Fruit fly (Drosophila melanogaster): ENCODE results near the gene CheB93a.

The CheB93a gene

DNA sequence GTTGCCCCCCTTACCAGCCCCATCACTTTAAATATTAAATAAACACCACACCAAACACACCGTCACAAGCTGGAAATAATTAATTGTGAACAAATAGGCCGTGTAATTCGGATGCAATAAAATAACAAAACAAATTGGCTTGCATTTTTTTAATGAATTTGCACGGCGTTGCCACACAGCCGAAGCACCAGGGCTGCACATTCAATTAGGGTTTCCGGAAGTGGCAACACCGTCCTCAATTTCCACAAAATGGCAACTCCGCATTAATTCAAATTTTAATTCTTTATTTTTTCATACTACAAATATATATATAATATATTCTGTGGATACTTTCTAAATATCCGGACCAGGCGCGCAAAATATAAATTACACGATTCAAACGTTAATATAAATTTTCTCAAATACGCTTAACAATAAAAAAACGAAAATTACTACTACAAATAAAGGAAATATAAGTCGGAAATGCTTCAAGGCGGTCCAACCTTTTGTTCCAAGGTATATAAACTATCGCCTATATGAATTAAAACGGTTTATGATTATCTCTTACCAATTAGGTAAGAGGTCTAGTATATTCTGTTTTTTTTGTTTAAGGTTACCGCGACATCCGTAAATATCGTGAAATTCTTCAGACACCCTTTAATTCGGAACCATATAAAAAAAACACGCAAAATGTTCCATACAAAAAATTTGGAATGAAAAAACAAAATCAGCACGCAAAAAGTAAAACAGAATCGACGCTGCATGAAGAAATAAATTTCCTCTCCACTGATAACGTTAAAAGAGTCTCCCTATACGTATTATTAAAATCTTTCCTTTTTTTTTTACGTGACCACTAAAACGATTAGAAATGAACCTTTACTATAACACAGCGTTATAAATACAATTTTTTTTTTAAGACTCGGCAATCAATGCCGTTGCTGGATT is 33.6 kb upstream of the CheB93a start (continued):
- peak; percentile 51 for TF ChIP-seq CG2712 (tag; optimal IDR thresholded peaks at IDR 0.05)
- TF ChIP-seq tll (GFP tag; optimal IDR thresholded peaks at IDR 0.05) = no peak
- no peak for TF ChIP-seq CG7963 (GFP tag; IDR thresholded peaks at IDR 0.05; ENCODE audit: partially characterized antibody)
- peak; percentile 54 for TF ChIP-seq Sin3A (optimal IDR thresholded peaks at IDR 0.05)
- TF ChIP-seq CG4360 (GFP tag; IDR thresholded peaks at IDR 0.05) = no peak
- TF ChIP-seq Stat92E (GFP tag; optimal IDR thresholded peaks at IDR 0.05) = no peak
- peak; percentile 59 for TF ChIP-seq CG30020 (tag; optimal IDR thresholded peaks at IDR 0.05)
- TF ChIP-seq CG9215 (GFP tag; IDR thresholded peaks at IDR 0.05) = no peak
- TF ChIP-seq Doc3 (GFP tag; IDR thresholded peaks at IDR 0.05; ENCODE audit: partially characterized antibody) = no peak
- TF ChIP-seq vvl (GFP tag; IDR thresholded peaks at IDR 0.05) = peak; percentile 86
- TF ChIP-seq NFAT (GFP tag; IDR thresholded peaks at IDR 0.05) = peak; percentile 55; the same call in 1 of the 2 replicates
- TF ChIP-seq GATAe (GFP tag; conservative IDR thresholded peaks at IDR 0.05) = no peak
- no peak for TF ChIP-seq H2.0 (GFP tag; IDR thresholded peaks at IDR 0.05)
- peak; percentile 8 for TF ChIP-seq lbe (GFP tag; optimal IDR thresholded peaks at IDR 0.05)
- TF ChIP-seq kni (GFP tag; optimal IDR thresholded peaks at IDR 0.05) = peak; percentile 65
- peak; percentile 59 for TF ChIP-seq NfI (GFP tag; optimal IDR thresholded peaks at IDR 0.05)
- TF ChIP-seq bigmax (GFP tag; optimal IDR thresholded peaks at IDR 0.05) = peak; percentile 5
- no peak for TF ChIP-seq Nf-YA (GFP tag; IDR thresholded peaks at IDR 0.05)
- no peak for TF ChIP-seq inv (GFP tag; IDR thresholded peaks at IDR 0.05; ENCODE audit: partially characterized antibody)
- no peak for TF ChIP-seq CG14965 (GFP tag; optimal IDR thresholded peaks at IDR 0.05; ENCODE audit: borderline replicate concordance)
- TF ChIP-seq CG4328 (GFP tag; optimal IDR thresholded peaks at IDR 0.05) = peak; percentile 72
- no peak for TF ChIP-seq D19A (tag; optimal IDR thresholded peaks at IDR 0.05)
- no peak for TF ChIP-seq Oli (tag; optimal IDR thresholded peaks at IDR 0.05)
- TF ChIP-seq CG3163 (GFP tag; optimal IDR thresholded peaks at IDR 0.05) = no peak
- no peak for TF ChIP-seq bab2 (GFP tag; optimal IDR thresholded peaks at IDR 0.05)
- no peak for TF ChIP-seq CG1529 (GFP tag; optimal IDR thresholded peaks at IDR 0.05)
- peak; percentile 55; the same call in 1 of the 3 replicates for TF ChIP-seq CG17361 (GFP tag; IDR thresholded peaks at IDR 0.05)
- no peak for TF ChIP-seq Doc2 (GFP tag; IDR thresholded peaks at IDR 0.05)
- TF ChIP-seq Dip3 (GFP tag; optimal IDR thresholded peaks at IDR 0.05) = no peak
- no peak for TF ChIP-seq CG11398 (GFP tag; optimal IDR thresholded peaks at IDR 0.05)
- TF ChIP-seq Neu2 (GFP tag; optimal IDR thresholded peaks at IDR 0.05; ENCODE audit: borderline replicate concordance) = no peak
- TF ChIP-seq fu2 (GFP tag; optimal IDR thresholded peaks at IDR 0.05) = no peak
- no peak for TF ChIP-seq CG6689 (GFP tag; IDR thresholded peaks at IDR 0.05)
- peak; percentile 85 for TF ChIP-seq pzg (GFP tag; optimal IDR thresholded peaks at IDR 0.05)
- TF ChIP-seq CG12155 (GFP tag; optimal IDR thresholded peaks at IDR 0.05) = no peak
- no peak for TF ChIP-seq Hr78 (GFP tag; optimal IDR thresholded peaks at IDR 0.05)
- TF ChIP-seq tna (GFP tag; IDR thresholded peaks at IDR 0.05; ENCODE audit: partially characterized antibody) = no peak
- no peak for TF ChIP-seq Dad (GFP tag; optimal IDR thresholded peaks at IDR 0.05)
- peak; percentile 58 for TF ChIP-seq CG17829 (tag; optimal IDR thresholded peaks at IDR 0.05)
- TF ChIP-seq Ssrp (tag; optimal IDR thresholded peaks at IDR 0.05) = peak; percentile 46
- TF ChIP-seq sr (GFP tag; IDR thresholded peaks at IDR 0.05) = 0 out of 3 replicates have a peak, but pooled peaks have one; percentile 9
- TF ChIP-seq CG10321 (GFP tag; IDR thresholded peaks at IDR 0.05) = no peak
- TF ChIP-seq Meics (GFP tag; optimal IDR thresholded peaks at IDR 0.05) = peak; percentile 67
- no peak for TF ChIP-seq CG15696 (tag; optimal IDR thresholded peaks at IDR 0.05)
- TF ChIP-seq CG11560 (tag; IDR thresholded peaks at IDR 0.05) = no peak
- TF ChIP-seq Hmx (GFP tag; optimal IDR thresholded peaks at IDR 0.05) = no peak
- no peak for TF ChIP-seq CG7745 (tag; optimal IDR thresholded peaks at IDR 0.05)
- TF ChIP-seq CG6254 (GFP tag; optimal IDR thresholded peaks at IDR 0.05) = no peak
